Fruit fly (Drosophila melanogaster): ENCODE measurements around the gene Remo.

Gene Remo

dm6 chrX:13258757-13259067, 29.1 kb upstream of the Remo start, which contains the start of gene comt (continued):
- TF ChIP-seq repo (GFP tag; optimal IDR thresholded peaks at IDR 0.05) (no peak), CG12659 (GFP tag; optimal IDR thresholded peaks at IDR 0.05) (peak; percentile 56), CG33213 (GFP tag; optimal IDR thresholded peaks at IDR 0.05) (no peak), bbx (GFP tag; IDR thresholded peaks at IDR 0.05; ENCODE audit: partially characterized antibody) (0 out of 2 replicates have a peak, but pooled peaks have one; percentile 41), pb (GFP tag; optimal IDR thresholded peaks at IDR 0.05) (no peak), HLHmδ (GFP tag; optimal IDR thresholded peaks at IDR 0.05) (no peak), so (GFP tag; IDR thresholded peaks at IDR 0.05) (no peak; the same call in 2 of the 3 replicates), CG42726 (GFP tag; IDR thresholded peaks at IDR 0.05; ENCODE audit: partially characterized antibody) (no peak), zen (tag; optimal IDR thresholded peaks at IDR 0.05) (peak; percentile 57), CG18619 (GFP tag; optimal IDR thresholded peaks at IDR 0.05) (no peak), Atf-2 (GFP tag; optimal IDR thresholded peaks at IDR 0.05) (no peak), CG31365 (tag; optimal IDR thresholded peaks at IDR 0.05) (no peak), fd3F (GFP tag; optimal IDR thresholded peaks at IDR 0.05) (peak; percentile 47), Taf1 (GFP tag; IDR thresholded peaks at IDR 0.05) (no peak), grau (tag; optimal IDR thresholded peaks at IDR 0.05) (peak; percentile 65), org-1 (GFP tag; optimal IDR thresholded peaks at IDR 0.05) (no peak), CrebB (tag; optimal IDR thresholded peaks at IDR 0.05) (no peak), lmd (GFP tag; IDR thresholded peaks at IDR 0.05) (peak; percentile 19; the same call in 1 of the 2 replicates), CG8359 (GFP tag; optimal IDR thresholded peaks at IDR 0.05; ENCODE audit: borderline replicate concordance) (peak; percentile 25), ttk (GFP tag; IDR thresholded peaks at IDR 0.05) (no peak), D19B (GFP tag; optimal IDR thresholded peaks at IDR 0.05) (peak; percentile 36), ssp (GFP tag; IDR thresholded peaks at IDR 0.05) (peak; percentile 36; the same call in 1 of the 2 replicates), nmo (GFP tag; optimal IDR thresholded peaks at IDR 0.05) (peak; percentile 79), trh (GFP tag; optimal IDR thresholded peaks at IDR 0.05) (no peak), Ravus (GFP tag; IDR thresholded peaks at IDR 0.05) (no peak; the same call in 1 of the 2 replicates), CG7357 (GFP tag; IDR thresholded peaks at IDR 0.05) (no peak), gcm (GFP tag; optimal IDR thresholded peaks at IDR 0.05) (peak; percentile 60), CG18599 (GFP tag; optimal IDR thresholded peaks at IDR 0.05) (no peak), abd-A (tag; optimal IDR thresholded peaks at IDR 0.05) (no peak), gt (GFP tag; IDR thresholded peaks at IDR 0.05) (no peak), CG4707 (GFP tag; optimal IDR thresholded peaks at IDR 0.05) (no peak), NC2β (GFP tag; optimal IDR thresholded peaks at IDR 0.05) (no peak), gsb-n (tag; optimal IDR thresholded peaks at IDR 0.05) (no peak), ftz-f1 (GFP tag; optimal IDR thresholded peaks at IDR 0.05) (no peak), amos (GFP tag; IDR thresholded peaks at IDR 0.05; ENCODE audit: partially characterized antibody) (no peak), Dip3 (GFP tag; optimal IDR thresholded peaks at IDR 0.05) (no peak), Fer1 (GFP tag; optimal IDR thresholded peaks at IDR 0.05) (peak; percentile 68), tna (GFP tag; IDR thresholded peaks at IDR 0.05; ENCODE audit: partially characterized antibody) (no peak), CG7372 (GFP tag; IDR thresholded peaks at IDR 0.05) (no peak), tgo (GFP tag; IDR thresholded peaks at IDR 0.05) (peak; percentile 62), CG1529 (GFP tag; optimal IDR thresholded peaks at IDR 0.05) (no peak), oc (tag; optimal IDR thresholded peaks at IDR 0.05) (peak; percentile 50), dimm (GFP tag; IDR thresholded peaks at IDR 0.05) (no peak), CG7928 (GFP tag; optimal IDR thresholded peaks at IDR 0.05) (peak; percentile 79), Lpt (GFP tag; optimal IDR thresholded peaks at IDR 0.05) (no peak), Tbp (GFP tag; optimal IDR thresholded peaks at IDR 0.05) (no peak), D (optimal IDR thresholded peaks at IDR 0.05) (no peak), D (GFP tag; optimal IDR thresholded peaks at IDR 0.05) (peak; percentile 48), CG17568 (GFP tag; optimal IDR thresholded peaks at IDR 0.05) (no peak), Spps (tag; optimal IDR thresholded peaks at IDR 0.05) (peak; percentile 46), CG2889 (GFP tag; IDR thresholded peaks at IDR 0.05) (no peak)
